Fruit fly (Drosophila melanogaster): ENCODE measurements around the gene f-cup.

DNA sequence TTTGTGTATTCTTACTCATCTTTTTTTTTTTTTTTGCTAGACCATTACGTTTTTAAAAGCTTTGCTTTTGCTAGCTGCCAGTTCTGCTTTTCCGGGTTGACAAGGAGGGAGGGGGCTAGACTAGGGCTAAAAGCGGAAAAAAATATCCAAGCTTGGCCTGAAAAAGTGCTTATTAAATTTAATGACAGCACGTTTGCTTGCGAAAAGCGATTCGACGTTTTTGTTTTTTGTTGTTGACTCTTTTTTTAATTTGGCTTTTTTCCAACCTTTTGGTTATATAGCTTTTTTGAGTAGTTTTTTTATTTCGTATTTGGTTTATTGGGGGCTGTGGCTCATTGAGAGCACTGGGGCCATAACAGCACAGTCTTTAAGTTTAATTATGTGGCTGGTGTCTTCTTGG, 21.8 kb upstream of the f-cup start:
- TF ChIP-seq spab (GFP tag; optimal IDR thresholded peaks at IDR 0.05) (no peak), Blimp-1 (GFP tag; optimal IDR thresholded peaks at IDR 0.05) (no peak), Ets96B (tag; optimal IDR thresholded peaks at IDR 0.05) (no peak)
